Fruit fly (Drosophila melanogaster) whole organism, pupa: Measurements from ENCODE around the gene ATPsyngamma.
A peak's percentile ranks its signal among the peaks of the same experiment; 100 is the strongest.

Source experiments
- CG10348 ChIP-seq: fragments of 200-800 bp; sonication (Bioruptor generic); IDR thresholded peaks from 2 replicates; pipeline ENCODE4 v1.3.6; 2022; ENCODE audit warnings: missing biosample characterization, missing genetic modification characterization
- CG12605 ChIP-seq: fragments of 200-800 bp; sonication (Bioruptor generic); IDR thresholded peaks from 2 replicates; pipeline ENCODE4 v1.3.6; 2022; ENCODE audit warnings: missing biosample characterization, missing genetic modification characterization
- CG13204 ChIP-seq: fragments of 200-800 bp; sonication (Bioruptor generic); optimal IDR thresholded peaks from 2 replicates; lab custom pipeline; 2018; ENCODE audit warnings: missing biosample characterization, mild to moderate bottlenecking, missing genetic modification characterization, moderate library complexity
- CG14655 ChIP-seq: fragments of 200-800 bp; sonication (Bioruptor generic); optimal IDR thresholded peaks from 3 replicates; lab custom pipeline; 2017; ENCODE audit warnings: mild to moderate bottlenecking, missing biosample characterization, missing genetic modification reagents, missing genetic modification characterization
- CG15710 ChIP-seq: fragments of 200-800 bp; sonication (Bioruptor generic); optimal IDR thresholded peaks from 2 replicates; lab custom pipeline; 2018; ENCODE audit warnings: missing biosample characterization, mild to moderate bottlenecking, missing genetic modification characterization, moderate library complexity
- CG17806 ChIP-seq: fragments of 200-800 bp; sonication (Bioruptor generic); optimal IDR thresholded peaks from 2 replicates; lab custom pipeline; 2018; ENCODE audit warnings: missing biosample characterization, mild to moderate bottlenecking, missing genetic modification characterization, moderate library complexity
- CG32121 ChIP-seq: fragments of 200-800 bp; sonication (Bioruptor generic); IDR thresholded peaks from 2 replicates; pipeline ENCODE4 v1.3.6; 2022; ENCODE audit warnings: missing biosample characterization, missing genetic modification characterization
- CG34367 ChIP-seq: fragments of 200-800 bp; sonication (Bioruptor generic); optimal IDR thresholded peaks from 2 replicates; lab custom pipeline; 2018; ENCODE audit warnings: missing biosample characterization, mild to moderate bottlenecking, missing genetic modification characterization
- CG4496 ChIP-seq: fragments of 200-800 bp; sonication (Bioruptor generic); IDR thresholded peaks from 3 replicates; pipeline ENCODE4 v1.3.6; 2022; ENCODE audit warnings: missing biosample characterization, missing genetic modification characterization
- CG8159 ChIP-seq: fragments of 200-800 bp; sonication (Bioruptor generic); optimal IDR thresholded peaks from 3 replicates; lab custom pipeline; 2018; ENCODE audit warnings: missing biosample characterization, mild to moderate bottlenecking, missing genetic modification characterization, moderate library complexity
- CG8301 ChIP-seq: fragments of 200-800 bp; sonication (Bioruptor generic); optimal IDR thresholded peaks from 2 replicates; lab custom pipeline; 2018; ENCODE audit warnings: missing biosample characterization, mild to moderate bottlenecking, missing genetic modification characterization
- CG9948 ChIP-seq: fragments of 200-800 bp; sonication (Bioruptor generic); optimal IDR thresholded peaks from 2 replicates; lab custom pipeline; 2018; ENCODE audit warnings: missing biosample characterization, mild to moderate bottlenecking, missing genetic modification characterization, moderate library complexity
- D1 ChIP-seq: fragments of 200-800 bp; sonication (Bioruptor generic); optimal IDR thresholded peaks from 2 replicates; lab custom pipeline; 2018; ENCODE audit warnings: missing biosample characterization, mild to moderate bottlenecking, missing genetic modification characterization, moderate library complexity
- EcR ChIP-seq: fragments of 200-800 bp; sonication (Bioruptor generic); optimal IDR thresholded peaks from 3 replicates; lab custom pipeline; 2019; ENCODE audit warnings: missing biosample characterization, missing genetic modification characterization, mild to moderate bottlenecking, moderate library complexity, missing genetic modification reagents
- Ets98B ChIP-seq: fragments of 200-800 bp; sonication (Bioruptor generic); IDR thresholded peaks from 2 replicates; pipeline ENCODE4 v1.3.6; 2022; ENCODE audit warnings: missing biosample characterization, missing genetic modification characterization
- Pif1A ChIP-seq: fragments of 200-800 bp; sonication (Bioruptor generic); optimal IDR thresholded peaks from 3 replicates; lab custom pipeline; 2016; ENCODE audit warnings: missing biosample characterization, missing genetic modification characterization
- Pif1B ChIP-seq: fragments of 200-800 bp; sonication (Bioruptor generic); optimal IDR thresholded peaks from 3 replicates; lab custom pipeline; 2016; ENCODE audit warnings: missing biosample characterization, missing genetic modification characterization
- Snoo ChIP-seq: fragments of 200-800 bp; sonication (Bioruptor generic); optimal IDR thresholded peaks from 3 replicates; lab custom pipeline; 2017; ENCODE audit warnings: missing biosample characterization, mild to moderate bottlenecking, missing genetic modification characterization, inconsistent platforms
- fd96Ca ChIP-seq: fragments of 200-800 bp; sonication (Bioruptor generic); IDR thresholded peaks from 3 replicates; pipeline ENCODE4 v1.3.6; 2022; ENCODE audit warnings: missing biosample characterization, missing genetic modification characterization
- gl ChIP-seq: fragments of 200-800 bp; sonication (Bioruptor generic); optimal IDR thresholded peaks from 2 replicates; lab custom pipeline; 2018; ENCODE audit warnings: missing biosample characterization, mild to moderate bottlenecking, missing genetic modification characterization
- rn ChIP-seq: fragments of 200-800 bp; sonication (Bioruptor generic); IDR thresholded peaks from 2 replicates; pipeline ENCODE4 v1.3.6; 2022; ENCODE audit warnings: missing biosample characterization, missing genetic modification characterization

ATPsyngamma gene

DNA sequence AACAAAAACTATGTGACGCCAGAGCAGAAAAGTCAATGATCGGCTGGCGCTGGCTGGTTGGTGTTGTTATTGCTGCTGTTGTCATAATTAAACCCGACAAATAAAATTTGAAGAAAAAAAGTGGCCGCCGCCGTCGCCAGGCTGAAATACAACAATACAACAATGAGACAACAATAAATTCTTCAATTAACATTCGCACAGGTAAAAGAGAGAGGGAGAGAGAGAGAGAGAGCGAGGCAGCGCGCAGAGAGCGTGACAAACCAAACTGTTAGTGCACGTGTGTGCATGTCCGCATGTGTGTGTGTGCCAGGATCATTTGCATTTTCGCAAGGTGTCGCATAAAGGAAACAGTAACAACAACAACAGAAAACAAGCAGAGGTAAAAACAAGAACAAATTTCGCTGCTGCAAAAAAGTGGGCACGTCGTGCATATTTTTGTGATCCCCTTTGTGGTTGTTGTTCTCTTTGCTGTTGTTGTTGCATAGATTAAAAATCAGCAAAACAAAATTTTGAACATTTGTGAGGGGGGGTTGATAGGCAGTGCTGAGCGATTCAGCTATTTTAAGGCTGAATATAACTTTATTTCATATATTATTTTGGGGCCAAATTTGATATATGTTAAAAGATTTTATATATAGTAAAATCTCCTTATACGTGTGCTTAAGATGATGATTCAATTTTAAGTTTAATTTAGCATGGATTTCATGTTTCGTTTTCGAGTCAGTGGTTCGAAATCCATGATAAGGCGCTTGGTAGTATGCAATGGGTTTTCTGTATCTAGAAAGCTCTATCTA lies 15.5 kb upstream of the ATPsyngamma start:
- TF ChIP-seq CG13204 (GFP tag; lab: Kevin White, UChicago) (peak; percentile 11), EcR (peak; percentile 95), CG32121 (no peak), CG10348 (GFP tag; lab: Robert Waterston, UW) (no peak), Pif1B (GFP tag; lab: Kevin White, UChicago) (no peak), Snoo (tag; lab: Kevin White, UChicago) (no peak)

DNA sequence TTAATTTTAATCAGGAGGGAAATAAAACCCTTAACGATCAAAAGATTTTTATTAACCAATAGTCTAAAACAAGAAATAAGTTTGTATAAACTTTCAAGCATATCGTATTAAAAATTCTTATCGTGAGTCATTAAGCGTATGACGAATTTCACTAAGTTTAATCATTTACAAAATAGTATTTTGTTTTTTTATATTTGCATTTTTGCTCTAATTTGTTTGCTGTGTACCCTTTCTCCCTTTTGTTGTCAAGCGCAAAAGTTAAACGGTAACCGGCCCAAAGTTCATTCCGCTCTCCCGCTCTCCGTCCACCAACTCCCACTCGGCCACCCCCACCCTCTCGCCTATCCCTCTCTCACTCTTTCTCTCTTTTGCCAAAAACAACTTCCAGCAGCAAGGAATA lies 14.8 kb upstream of the ATPsyngamma start:
- TF ChIP-seq CG13204 (GFP tag; lab: Kevin White, UChicago): no peak
- TF ChIP-seq Pif1A (GFP tag; lab: Kevin White, UChicago): no peak
- TF ChIP-seq fd96Ca (GFP tag; lab: Robert Waterston, UW): no peak
- TF ChIP-seq CG14655 (GFP tag; lab: Kevin White, UChicago): peak; percentile 29
- TF ChIP-seq rn: no peak
- TF ChIP-seq Pif1B (GFP tag; lab: Kevin White, UChicago): no peak
- TF ChIP-seq CG4496 (GFP tag; lab: Robert Waterston, UW): no peak
- TF ChIP-seq EcR: no peak
- TF ChIP-seq CG34367 (tag; lab: Kevin White, UChicago): no peak
- peak; percentile 22 for TF ChIP-seq CG17806 (tag; lab: Kevin White, UChicago)
- no peak for TF ChIP-seq D1 (tag; lab: Kevin White, UChicago)
- TF ChIP-seq CG32121: no peak
- TF ChIP-seq CG8159: peak; percentile 43
- no peak for TF ChIP-seq CG8301 (tag; lab: Kevin White, UChicago)

DNA sequence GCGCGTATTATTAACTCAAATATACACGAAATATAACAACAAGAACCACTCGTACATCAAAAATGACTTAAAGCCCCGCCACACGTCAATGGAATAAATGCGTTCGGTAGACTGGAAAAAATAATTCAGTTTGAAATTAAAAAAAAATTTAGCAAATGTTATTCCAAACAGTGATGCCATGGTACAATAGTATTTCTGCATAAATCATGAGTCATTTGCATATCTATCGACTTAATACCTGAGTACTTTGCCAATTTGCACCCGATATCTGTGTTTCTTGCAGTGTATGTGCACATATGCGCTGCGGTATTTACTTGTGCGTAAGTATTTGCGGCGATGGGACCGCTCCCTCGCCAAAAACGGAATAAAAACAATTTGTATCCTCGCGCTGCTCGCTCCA lies 14.2 kb upstream of the ATPsyngamma start:
- peak; percentile 85 for TF ChIP-seq CG8159
- TF ChIP-seq Pif1B (GFP tag; lab: Kevin White, UChicago): peak; percentile 74
- TF ChIP-seq CG32121: peak; percentile 58
- TF ChIP-seq EcR: peak; percentile 51
- TF ChIP-seq CG13204 (GFP tag; lab: Kevin White, UChicago): peak; percentile 36
- peak; percentile 85 for TF ChIP-seq CG4496 (GFP tag; lab: Robert Waterston, UW)
- peak; percentile 72 for TF ChIP-seq CG34367 (tag; lab: Kevin White, UChicago)
- peak; percentile 56 for TF ChIP-seq CG12605
- TF ChIP-seq fd96Ca (GFP tag; lab: Robert Waterston, UW): peak; percentile 77
- peak; percentile 93 for TF ChIP-seq Pif1A (GFP tag; lab: Kevin White, UChicago)
- TF ChIP-seq CG9948 (tag; lab: Kevin White, UChicago): peak; percentile 75
- peak; percentile 52 for TF ChIP-seq gl (tag; lab: Kevin White, UChicago)
- peak; percentile 81 for TF ChIP-seq CG17806 (tag; lab: Kevin White, UChicago)
- peak; percentile 70 for TF ChIP-seq CG8301 (tag; lab: Kevin White, UChicago)
- peak; percentile 83 for TF ChIP-seq CG15710 (tag; lab: Kevin White, UChicago)
- TF ChIP-seq rn: peak; percentile 69
- peak; percentile 93 for TF ChIP-seq Snoo (tag; lab: Kevin White, UChicago)
- TF ChIP-seq Ets98B: peak; percentile 72
- TF ChIP-seq CG14655 (GFP tag; lab: Kevin White, UChicago): peak; percentile 71
- no peak for TF ChIP-seq CG10348 (GFP tag; lab: Robert Waterston, UW)
- TF ChIP-seq D1 (tag; lab: Kevin White, UChicago): peak; percentile 46

DNA sequence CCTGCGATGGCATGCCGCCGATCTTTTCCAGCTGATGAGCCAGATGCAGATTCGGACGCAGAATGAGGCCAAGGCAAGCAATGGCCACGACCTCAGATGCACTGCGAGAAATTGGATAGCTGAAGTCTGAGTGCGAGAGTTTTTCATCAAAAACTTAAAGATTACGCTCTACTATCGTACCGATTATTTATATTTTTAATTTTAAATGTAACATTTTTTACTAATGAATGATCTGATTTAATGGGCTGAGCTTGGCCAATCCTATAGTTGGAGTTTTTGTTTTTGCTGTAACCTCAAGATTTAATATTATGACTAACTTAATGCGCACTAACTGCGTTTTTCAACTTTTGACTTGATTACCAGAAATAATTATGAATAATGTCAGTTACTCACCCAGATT lies 13.3 kb upstream of the ATPsyngamma start:
- TF ChIP-seq D1 (tag; lab: Kevin White, UChicago): no peak
- TF ChIP-seq CG10348 (GFP tag; lab: Robert Waterston, UW): no peak
- TF ChIP-seq CG9948 (tag; lab: Kevin White, UChicago): peak; percentile 3
- peak; percentile 12 for TF ChIP-seq CG34367 (tag; lab: Kevin White, UChicago)
- no peak for TF ChIP-seq gl (tag; lab: Kevin White, UChicago)
- peak; percentile 12 for TF ChIP-seq CG17806 (tag; lab: Kevin White, UChicago)
- TF ChIP-seq fd96Ca (GFP tag; lab: Robert Waterston, UW): 0 out of 3 replicates have a peak, but pooled peaks have one; percentile 31
- TF ChIP-seq Pif1B (GFP tag; lab: Kevin White, UChicago): peak; percentile 2
- TF ChIP-seq Snoo (tag; lab: Kevin White, UChicago): peak; percentile 71
- TF ChIP-seq CG14655 (GFP tag; lab: Kevin White, UChicago): peak; percentile 34
- peak; percentile 14 for TF ChIP-seq CG8301 (tag; lab: Kevin White, UChicago)
- TF ChIP-seq CG4496 (GFP tag; lab: Robert Waterston, UW): peak; percentile 29; the same call in 1 of the 3 replicates
- no peak for TF ChIP-seq CG32121
- TF ChIP-seq Ets98B: no peak
- TF ChIP-seq rn: no peak
- TF ChIP-seq CG8159: peak; percentile 59
- peak; percentile 50 for TF ChIP-seq CG15710 (tag; lab: Kevin White, UChicago)
- no peak for TF ChIP-seq CG13204 (GFP tag; lab: Kevin White, UChicago)
- TF ChIP-seq EcR: no peak
- TF ChIP-seq Pif1A (GFP tag; lab: Kevin White, UChicago): peak; percentile 31
- no peak for TF ChIP-seq CG12605

DNA sequence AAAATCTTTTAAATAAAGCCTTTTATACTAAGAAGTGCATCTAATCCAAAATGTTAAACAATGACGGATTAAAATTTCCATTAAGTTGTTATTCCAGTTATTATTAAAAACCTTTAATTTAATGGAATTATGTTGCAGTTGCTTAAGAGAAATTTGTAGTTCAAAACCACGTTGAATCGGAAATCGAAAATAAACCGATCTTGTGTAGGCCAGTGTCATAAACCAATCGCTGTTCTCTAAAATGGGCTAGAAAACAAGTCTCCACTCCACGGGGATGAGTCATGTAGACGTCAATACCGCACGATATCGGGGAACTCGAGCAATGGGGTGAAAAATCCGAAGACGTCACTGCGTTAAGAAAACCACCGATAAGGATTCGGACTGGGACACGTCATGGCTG lies 12.6 kb upstream of the ATPsyngamma start:
- TF ChIP-seq fd96Ca (GFP tag; lab: Robert Waterston, UW): no peak
- no peak for TF ChIP-seq CG34367 (tag; lab: Kevin White, UChicago)
- peak; percentile 35 for TF ChIP-seq CG8159
- TF ChIP-seq CG15710 (tag; lab: Kevin White, UChicago): peak; percentile 22
